Fruit fly (Drosophila melanogaster) whole organism, prepupa: Measurements from ENCODE around the gene mRpL45.

Experiments used
- Blimp-1 ChIP-seq: fragments of 200-800 bp; sonication (Bioruptor generic); optimal IDR thresholded peaks from 3 replicates; lab custom pipeline; 2017; ENCODE audit warnings: missing biosample characterization, missing genetic modification characterization, mild to moderate bottlenecking, moderate library complexity, missing genetic modification reagents
- CG34406 ChIP-seq: fragments of 200-800 bp; sonication (Bioruptor generic); optimal IDR thresholded peaks from 3 replicates; lab custom pipeline; 2016; ENCODE audit warnings: missing biosample characterization, missing genetic modification characterization
- CG3919 ChIP-seq: fragments of 200-800 bp; sonication (Bioruptor generic); optimal IDR thresholded peaks from 3 replicates; lab custom pipeline; 2016; ENCODE audit warnings: missing biosample characterization, missing genetic modification characterization
- esn ChIP-seq: fragments of 200-800 bp; sonication (Bioruptor generic); optimal IDR thresholded peaks from 2 replicates; lab custom pipeline; 2016; ENCODE audit warnings: missing biosample characterization, mild to moderate bottlenecking, missing genetic modification characterization, moderate library complexity
- ss ChIP-seq, 2 experiments: fragments of 200-800 bp; sonication (Bioruptor generic); optimal IDR thresholded peaks; 2 replicates in 1 of 2; 3 replicates in 1 of 2; lab custom pipeline; 2017 to 2018; ENCODE audit warnings: mild to moderate bottlenecking in 2 of 2, missing biosample characterization in 2 of 2, missing genetic modification characterization in 2 of 2, moderate library complexity in 1 of 2
- topi ChIP-seq: fragments of 200-800 bp; sonication (Bioruptor generic); optimal IDR thresholded peaks from 3 replicates; lab custom pipeline; 2016; ENCODE audit warnings: missing biosample characterization, missing genetic modification characterization

- TF ChIP-seq CG3919 (GFP tag; lab: Kevin White, UChicago) (no peak), ss (GFP tag; optimal IDR thresholded peaks at IDR 0.05; lab: Kevin White, UChicago) (no peak), topi (GFP tag; lab: Kevin White, UChicago) (no peak), Blimp-1 (GFP tag; lab: Kevin White, UChicago) (no peak), CG34406 (no peak), esn (no peak)
Measured at dm6 chr3R:22632980-22633379, 14.7 kb downstream of the mRpL45 start.
